Worm (Caenorhabditis elegans): ENCODE results near the gene F53F4.11.

F53F4.11 gene

DNA sequence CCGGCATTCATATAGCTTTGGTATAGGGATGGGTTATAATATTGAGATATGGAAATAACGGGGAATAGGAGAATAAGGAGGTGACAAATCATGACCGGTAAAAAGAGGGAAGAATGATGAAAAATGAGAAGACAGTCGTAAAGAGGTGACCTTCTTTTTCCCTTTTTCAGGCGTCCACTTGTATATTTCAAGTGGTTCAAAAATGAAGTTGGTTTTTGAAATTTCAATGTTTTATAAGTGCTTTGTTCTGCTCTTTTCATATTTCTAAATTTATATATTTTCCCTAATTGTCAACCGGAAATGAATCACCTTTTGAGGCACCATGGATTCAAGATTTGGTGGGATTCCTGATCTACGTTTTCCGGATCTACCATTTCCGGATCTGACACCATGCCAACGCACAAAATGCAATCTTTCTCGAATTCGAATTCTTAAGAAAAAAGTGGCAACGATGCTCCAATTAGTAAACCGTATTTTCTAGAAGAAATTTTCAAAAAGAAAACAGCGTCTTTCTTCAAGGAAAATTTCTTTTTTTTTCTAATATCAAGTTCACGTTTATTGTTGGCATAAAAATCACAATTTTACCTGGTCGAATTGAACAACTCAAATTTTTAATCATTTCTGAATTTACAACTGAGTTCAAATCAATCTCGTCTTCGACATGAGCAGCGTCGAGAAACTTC, 34.7 kb downstream of the F53F4.11 start, which contains the start of the genes F53F4.2 and F53F4.18:
Gene F53F4.2, minus strand, starts transcription at position 101 of the 683 bp plus-strand sequence.
Gene F53F4.18, plus strand, starts transcription at position 633 of the 683 bp plus-strand sequence.
- TF ChIP-seq him-1 (tag; optimal IDR thresholded peaks at IDR 0.05) (no peak), W03F9.2 (tag; optimal IDR thresholded peaks at IDR 0.05) (no peak), dao-5 (tag; optimal IDR thresholded peaks at IDR 0.05) (no peak)

DNA sequence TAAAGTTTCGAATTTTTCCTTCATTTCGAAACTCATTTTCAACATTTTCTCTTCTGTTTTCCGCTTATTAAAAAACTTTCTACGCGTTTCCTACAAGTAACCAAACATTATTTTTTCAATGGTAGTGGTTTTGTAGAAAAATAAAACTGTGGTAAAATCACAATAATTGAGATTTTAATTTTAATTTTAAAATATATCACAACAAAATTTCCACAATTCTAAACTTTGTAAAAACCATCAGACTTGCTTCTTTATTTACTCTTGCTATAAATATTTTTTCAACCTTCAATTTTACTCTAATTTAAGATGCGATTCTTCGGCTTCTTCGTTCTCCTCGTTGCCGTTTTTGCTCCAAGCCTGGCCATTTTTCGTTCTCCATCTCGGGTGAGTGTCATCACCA, 36.4 kb downstream of the F53F4.11 start, which contains the start of gene F53F4.17:
Gene F53F4.17, plus strand, starts transcription at position 301 of the 400 bp plus-strand sequence.
- TF ChIP-seq dao-5 (tag; optimal IDR thresholded peaks at IDR 0.05) (no peak), him-1 (tag; optimal IDR thresholded peaks at IDR 0.05) (no peak), W03F9.2 (tag; optimal IDR thresholded peaks at IDR 0.05) (no peak)

DNA sequence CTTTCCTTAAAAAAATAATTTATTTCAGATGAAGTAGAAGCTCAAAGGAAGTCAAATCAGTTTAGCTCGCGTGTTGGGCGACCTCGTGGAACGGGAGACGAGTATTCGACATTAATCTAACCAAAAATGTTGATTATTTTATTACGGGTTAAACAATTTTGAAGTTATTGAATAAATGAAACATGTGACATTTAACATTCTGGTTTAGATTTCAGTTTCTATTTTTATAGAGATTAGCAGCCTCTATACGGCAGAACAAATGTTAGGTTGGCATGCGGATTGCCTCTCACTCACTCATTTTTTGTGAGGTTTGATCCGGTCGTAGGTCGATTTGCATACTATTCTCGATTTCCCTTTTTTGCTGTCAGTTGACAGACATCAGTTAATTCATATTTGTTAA, 39.8 kb downstream of the F53F4.11 start, which contains the start of gene F53F4.1:
Gene F53F4.1, plus strand, starts transcription at position 301 of the 400 bp plus-strand sequence.
- TF ChIP-seq W03F9.2 (tag; optimal IDR thresholded peaks at IDR 0.05) (no peak), dao-5 (tag; optimal IDR thresholded peaks at IDR 0.05) (no peak), him-1 (tag; optimal IDR thresholded peaks at IDR 0.05) (no peak)

DNA sequence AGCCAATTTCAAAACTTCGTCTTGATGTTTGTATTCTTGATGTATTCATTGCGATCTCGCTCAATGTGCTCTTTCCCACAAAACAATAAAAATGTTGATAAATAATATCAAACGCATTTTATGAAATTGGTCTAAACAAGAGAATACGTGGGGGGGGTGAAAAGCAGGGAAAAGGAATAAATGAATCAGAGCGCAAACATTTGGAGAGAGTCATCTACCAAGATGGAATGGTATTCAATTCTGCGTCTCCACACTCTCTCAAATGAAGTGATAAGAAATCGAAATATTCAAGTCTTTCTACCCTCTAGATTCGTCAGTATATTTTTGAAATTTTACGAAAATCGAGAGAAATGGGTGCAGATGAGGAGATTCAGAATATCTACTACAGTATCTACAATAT, 43.6 kb downstream of the F53F4.11 start, which contains the start of gene C50B8.5:
Gene C50B8.5, plus strand, starts transcription at position 273 of the 400 bp plus-strand sequence.
- TF ChIP-seq him-1 (tag; optimal IDR thresholded peaks at IDR 0.05): no peak
- no peak for TF ChIP-seq W03F9.2 (tag; optimal IDR thresholded peaks at IDR 0.05)
- no peak for TF ChIP-seq dao-5 (tag; optimal IDR thresholded peaks at IDR 0.05)

DNA sequence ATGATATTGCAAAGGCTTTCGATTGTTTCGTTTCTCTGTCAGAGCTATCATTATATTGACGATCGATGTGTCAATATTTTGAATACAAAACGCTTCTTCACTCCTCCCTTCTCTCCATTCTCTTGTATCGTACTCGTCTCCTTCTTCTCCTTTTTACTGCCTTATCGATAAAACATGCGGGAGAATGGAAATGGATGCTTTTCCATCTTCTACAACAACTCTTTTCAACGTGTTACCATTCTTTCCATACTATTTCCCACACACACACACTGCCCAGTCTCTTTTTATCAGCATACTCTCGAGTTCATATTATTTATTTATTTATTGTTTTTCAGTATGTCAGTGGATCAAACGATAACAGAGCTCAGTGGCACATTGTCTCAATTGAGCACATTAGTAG, 45.7 kb downstream of the F53F4.11 start, which contains the start of gene C50B8.6:
Gene C50B8.6, plus strand, starts transcription at position 336 of the 400 bp plus-strand sequence.
- TF ChIP-seq W03F9.2 (tag; optimal IDR thresholded peaks at IDR 0.05): no peak
- no peak for TF ChIP-seq dao-5 (tag; optimal IDR thresholded peaks at IDR 0.05)
- TF ChIP-seq him-1 (tag; optimal IDR thresholded peaks at IDR 0.05): no peak

DNA sequence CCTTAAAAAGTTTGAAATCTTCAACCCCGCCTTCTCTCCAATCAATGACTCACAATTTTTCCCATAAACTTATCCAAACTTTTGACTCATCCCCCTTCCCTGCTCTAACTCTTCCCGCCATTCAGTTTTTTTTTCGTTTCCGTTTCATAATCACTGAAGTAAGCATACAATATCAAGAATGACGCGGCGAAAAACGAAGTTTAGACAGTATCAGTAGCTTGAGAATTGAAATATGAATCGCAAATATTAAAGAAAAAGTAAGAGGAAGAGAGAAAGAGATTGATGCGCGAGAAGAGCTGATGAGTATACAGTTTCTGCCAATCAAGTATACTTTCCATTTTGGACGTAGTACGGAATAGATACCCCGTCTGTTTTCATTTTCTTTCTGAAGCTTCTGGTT, 46.9 kb downstream of the F53F4.11 start:
- no peak for TF ChIP-seq him-1 (tag; optimal IDR thresholded peaks at IDR 0.05)
- TF ChIP-seq W03F9.2 (tag; optimal IDR thresholded peaks at IDR 0.05): no peak

DNA sequence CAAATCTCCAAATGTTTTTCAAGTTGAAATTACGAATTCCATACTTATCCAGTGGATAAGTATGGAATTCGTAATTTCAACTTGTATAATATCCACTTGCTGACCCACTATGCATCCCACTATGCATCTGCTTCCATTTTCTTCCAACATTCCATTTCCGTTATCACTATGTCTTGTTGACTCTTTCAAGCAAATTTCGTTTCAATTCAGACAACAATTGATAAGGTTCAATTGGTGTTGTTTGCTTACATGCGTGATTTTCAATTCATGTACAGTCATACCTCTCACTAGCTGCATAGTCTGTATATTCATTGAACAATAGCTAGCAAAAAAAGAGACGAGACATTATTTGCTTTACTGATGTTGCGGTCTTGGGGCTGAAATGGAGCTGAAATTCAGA, 47.5 kb downstream of the F53F4.11 start:
- no peak for TF ChIP-seq W03F9.2 (tag; optimal IDR thresholded peaks at IDR 0.05)
- no peak for TF ChIP-seq dao-5 (tag; optimal IDR thresholded peaks at IDR 0.05)
- no peak for TF ChIP-seq him-1 (tag; optimal IDR thresholded peaks at IDR 0.05)

DNA sequence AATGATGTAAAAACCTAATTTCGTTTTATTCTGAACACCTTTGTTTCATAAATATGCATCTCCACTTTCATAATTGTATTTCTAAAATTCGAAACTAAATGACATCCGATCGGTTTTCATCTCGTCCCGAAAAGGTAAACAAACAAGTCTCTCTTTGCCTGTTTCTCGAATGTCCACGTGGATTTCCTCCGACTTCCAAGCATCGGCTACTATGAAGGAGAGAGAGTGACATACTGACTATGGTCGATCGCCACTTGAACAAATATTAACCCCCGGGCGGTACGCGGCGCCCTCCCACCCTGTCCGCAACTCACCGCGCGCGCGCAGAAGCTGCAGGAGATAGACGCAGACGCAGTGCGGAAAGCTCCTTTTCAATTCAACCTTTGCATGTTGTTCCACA, 48.5 kb downstream of the F53F4.11 start:
- no peak for TF ChIP-seq dao-5 (tag; optimal IDR thresholded peaks at IDR 0.05)

All from whole organism, L4/young adult.